3 worm cellular contexts compared by ENCODE assay signal in the genomic region with DNA sequence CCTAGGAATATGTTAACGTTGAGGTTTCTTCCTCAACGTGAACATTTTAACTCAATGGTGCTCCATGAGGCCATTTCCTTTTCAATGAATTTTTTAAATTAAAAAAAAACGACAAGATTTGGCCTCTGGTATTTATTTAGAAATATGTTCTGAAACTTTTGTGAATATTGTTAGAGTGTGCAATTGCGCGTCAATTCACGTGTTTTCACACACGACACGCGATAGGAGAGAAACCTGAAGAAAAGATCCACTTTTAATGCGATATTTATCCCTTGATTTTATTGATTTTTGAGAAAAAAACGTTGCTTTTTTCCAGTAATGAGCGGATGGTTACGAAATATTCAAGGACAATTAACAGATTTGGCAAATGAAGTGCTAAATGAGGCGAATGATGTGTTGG.
A peak's percentile ranks its signal among the peaks of the same experiment; 100 is the strongest.
TF ChIP-seq lines count a peak whose summit lies in the region.

TSS of gene sql-1 (plus strand) at position 313 of the 400 bp plus-strand sequence.

TF ChIP-seq in whole organism, L1 larva, 84 proteins besides CTCF, POLR2A, EP300 and RAD21 (continued from another document):
- TF ChIP-seq pax-3 (tag; optimal IDR thresholded peaks at IDR 0.05; lab: Kevin White, UChicago), result no peak

TF ChIP-seq in whole organism, L4 larva, 104 proteins besides CTCF, POLR2A, EP300 and RAD21 (continued from another document):
- TF ChIP-seq rbr-2 (tag; optimal IDR thresholded peaks at IDR 0.05; lab: Kevin White, UChicago), result no peak
- no peak for TF ChIP-seq ceh-82 (tag; optimal IDR thresholded peaks at IDR 0.05; lab: Kevin White, UChicago)
- no peak for TF ChIP-seq lim-7 (GFP tag; IDR thresholded peaks at IDR 0.05; lab: Robert Waterston, UW)
- peak; percentile 39 for TF ChIP-seq ceh-28 (tag; optimal IDR thresholded peaks at IDR 0.05; lab: Kevin White, UChicago)
- TF ChIP-seq ceh-32 (tag; optimal IDR thresholded peaks at IDR 0.05; lab: Kevin White, UChicago; ENCODE audit: poor library complexity), result no peak
- no peak for TF ChIP-seq duxl-1 (tag; optimal IDR thresholded peaks at IDR 0.05; lab: Kevin White, UChicago; ENCODE audit: poor library complexity)
- TF ChIP-seq egl-43 (GFP tag; IDR thresholded peaks at IDR 0.05; lab: Robert Waterston, UW), result no peak
- TF ChIP-seq dpl-1 (GFP tag; optimal IDR thresholded peaks at IDR 0.05; lab: Kevin White, UChicago), result peak; percentile 27
- TF ChIP-seq set-16 (GFP tag; IDR thresholded peaks at IDR 0.05; lab: Robert Waterston, UW), result no peak
TF ChIP-seq in whole organism, L4 larva: peak in this region for 10.

TF ChIP-seq in whole organism, young adult, 124 proteins besides CTCF, POLR2A, EP300 and RAD21 (continued from another document):
- TF ChIP-seq sdz-38 (tag; optimal IDR thresholded peaks at IDR 0.05; lab: Kevin White, UChicago) (no peak), fkh-3 (tag; optimal IDR thresholded peaks at IDR 0.05; lab: Kevin White, UChicago) (peak; percentile 74), nhr-90 (tag; optimal IDR thresholded peaks at IDR 0.05; lab: Kevin White, UChicago) (no peak), F52B5.7 (tag; optimal IDR thresholded peaks at IDR 0.05; lab: Kevin White, UChicago) (peak; percentile 73), nfyb-1 (GFP tag; IDR thresholded peaks at IDR 0.05; lab: Robert Waterston, UW) (0 out of 2 replicates have a peak, but pooled peaks have one; percentile 8), pbrm-1 (GFP tag; IDR thresholded peaks at IDR 0.05; lab: Robert Waterston, UW) (no peak), zfh-2 (GFP tag; conservative IDR thresholded peaks at IDR 0.05; lab: Robert Waterston, UW) (no peak), tbp1 (GFP tag; optimal IDR thresholded peaks at IDR 0.05; lab: Kevin White, UChicago) (peak; percentile 35), zim-3 (tag; optimal IDR thresholded peaks at IDR 0.05; lab: Kevin White, UChicago) (peak; percentile 37), lin-54 (GFP tag; optimal IDR thresholded peaks at IDR 0.05; lab: Kevin White, UChicago) (peak; percentile 53), F57A8.1 (GFP tag; optimal IDR thresholded peaks at IDR 0.05; lab: Kevin White, UChicago) (no peak), madf-6 (GFP tag; IDR thresholded peaks at IDR 0.05; lab: Robert Waterston, UW) (peak; percentile 65; the same call in 1 of the 2 replicates), snpc-1.1 (tag; optimal IDR thresholded peaks at IDR 0.05; lab: Kevin White, UChicago; ENCODE audit: insufficient read depth) (no peak), snpc-1.3 (tag; optimal IDR thresholded peaks at IDR 0.05; lab: Kevin White, UChicago; ENCODE audit: insufficient read depth) (peak; percentile 60), egl-44 (GFP tag; IDR thresholded peaks at IDR 0.05; lab: Robert Waterston, UW) (no peak), Y56A3A.18 (GFP tag; IDR thresholded peaks at IDR 0.05; lab: Robert Waterston, UW) (no peak), Y53F4B.3 (GFP tag; IDR thresholded peaks at IDR 0.05; lab: Robert Waterston, UW) (no peak), hrde-1 (tag; optimal IDR thresholded peaks at IDR 0.05; lab: Kevin White, UChicago; ENCODE audit: borderline replicate concordance) (peak; percentile 92), Y53G8AR.9 (GFP tag; conservative IDR thresholded peaks at IDR 0.05; lab: Robert Waterston, UW) (peak; percentile 83), ceh-100 (GFP tag; IDR thresholded peaks at IDR 0.05; lab: Robert Waterston, UW) (0 out of 2 replicates have a peak, but pooled peaks have one; percentile 31), Y95B8A.8 (GFP tag; IDR thresholded peaks at IDR 0.05; lab: Robert Waterston, UW) (no peak), athp-1 (tag; optimal IDR thresholded peaks at IDR 0.05; lab: Kevin White, UChicago) (peak; percentile 82), B0035.1 (tag; optimal IDR thresholded peaks at IDR 0.05; lab: Kevin White, UChicago) (no peak), F23B12.7 (tag; optimal IDR thresholded peaks at IDR 0.05; lab: Kevin White, UChicago; ENCODE audit: insufficient read depth) (no peak), bed-1 (GFP tag; IDR thresholded peaks at IDR 0.05; lab: Robert Waterston, UW) (no peak), efl-1 (GFP tag; optimal IDR thresholded peaks at IDR 0.05; lab: Kevin White, UChicago) (no peak), K12H6.12 (tag; optimal IDR thresholded peaks at IDR 0.05; lab: Kevin White, UChicago) (no peak), cebp-1 (GFP tag; IDR thresholded peaks at IDR 0.05; lab: Robert Waterston, UW) (no peak), cebp-1 (tag; optimal IDR thresholded peaks at IDR 0.05; lab: Kevin White, UChicago) (peak; percentile 66), T26A5.8 (tag; optimal IDR thresholded peaks at IDR 0.05; lab: Kevin White, UChicago) (peak; percentile 67), B0019.2 (GFP tag; conservative IDR thresholded peaks at IDR 0.05; lab: Robert Waterston, UW) (0 out of 2 replicates have a peak, but pooled peaks have one; percentile 17), mxl-1 (tag; optimal IDR thresholded peaks at IDR 0.05; lab: Kevin White, UChicago) (peak; percentile 28), nhr-27 (tag; optimal IDR thresholded peaks at IDR 0.05; lab: Kevin White, UChicago) (peak; percentile 39), mes-4 (tag; optimal IDR thresholded peaks at IDR 0.05; lab: Kevin White, UChicago) (peak; percentile 41), rec-8 (tag; optimal IDR thresholded peaks at IDR 0.05; lab: Kevin White, UChicago) (peak; percentile 11 to 63), sea-2 (GFP tag; IDR thresholded peaks at IDR 0.05; lab: Robert Waterston, UW) (no peak), lin-26 (GFP tag; IDR thresholded peaks at IDR 0.05; lab: Robert Waterston, UW) (no peak), ceh-91 (GFP tag; IDR thresholded peaks at IDR 0.05; lab: Robert Waterston, UW) (no peak), gei-17 (GFP tag; optimal IDR thresholded peaks at IDR 0.05; lab: Kevin White, UChicago) (no peak), repo-1 (tag; optimal IDR thresholded peaks at IDR 0.05; lab: Kevin White, UChicago) (peak; percentile 30), lsl-1 (GFP tag; optimal IDR thresholded peaks at IDR 0.05; lab: Kevin White, UChicago) (peak; percentile 32), B0336.3 (GFP tag; IDR thresholded peaks at IDR 0.05; lab: Robert Waterston, UW) (peak; percentile 28; the same call in 1 of the 2 replicates), rpc-1 (optimal IDR thresholded peaks at IDR 0.05; lab: Kevin White, UChicago) (no peak), rpc-1 (tag; optimal IDR thresholded peaks at IDR 0.05; lab: Kevin White, UChicago) (no peak), ceh-79 (tag; optimal IDR thresholded peaks at IDR 0.05; lab: Kevin White, UChicago) (peak; percentile 30)
